Fruit fly (Drosophila melanogaster): ENCODE results near the gene GAPsec.

DNA sequence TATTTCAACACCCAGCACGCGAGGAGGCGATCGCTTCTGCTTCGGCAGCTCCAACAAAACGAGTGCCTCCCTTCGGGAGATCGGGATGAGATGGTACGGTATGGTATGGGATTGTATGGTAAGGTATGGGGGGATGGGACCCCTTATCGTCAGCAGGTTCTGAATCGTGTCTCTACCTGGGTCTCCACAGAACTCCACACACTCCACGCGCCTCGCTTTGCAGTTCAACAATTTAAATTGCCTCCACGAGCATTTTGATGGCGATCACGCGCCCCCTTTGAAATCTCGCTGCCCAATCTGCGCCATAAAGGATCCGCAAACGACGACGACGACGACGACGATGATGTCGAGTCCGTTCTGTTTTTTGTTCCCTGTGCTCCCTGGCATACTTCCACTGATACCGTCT, 28.9 kb upstream of the GAPsec start:
- no peak for TF ChIP-seq Myc (optimal IDR thresholded peaks at IDR 0.05)
- TF ChIP-seq br (GFP tag; optimal IDR thresholded peaks at IDR 0.05), result peak; percentile 30
- TF ChIP-seq foxo (GFP tag; optimal IDR thresholded peaks at IDR 0.05), result peak in 1 of 2 experiments; percentile 26
- no peak for TF ChIP-seq Hnf4 (GFP tag; optimal IDR thresholded peaks at IDR 0.05)
- TF ChIP-seq fru (GFP tag; optimal IDR thresholded peaks at IDR 0.05), result no peak
- TF ChIP-seq dmrt93B (GFP tag; optimal IDR thresholded peaks at IDR 0.05), result no peak
- no peak for TF ChIP-seq lola (GFP tag; optimal IDR thresholded peaks at IDR 0.05)
- peak; percentile 7 for TF ChIP-seq Sp1 (GFP tag; optimal IDR thresholded peaks at IDR 0.05)
- TF ChIP-seq usp (GFP tag; optimal IDR thresholded peaks at IDR 0.05), result no peak
- TF ChIP-seq Mio (GFP tag; optimal IDR thresholded peaks at IDR 0.05), result no peak
- TF ChIP-seq psq (GFP tag; optimal IDR thresholded peaks at IDR 0.05), result peak; percentile 62
- TF ChIP-seq Jra (GFP tag; optimal IDR thresholded peaks at IDR 0.05), result peak; percentile 26
- TF ChIP-seq tai (GFP tag; optimal IDR thresholded peaks at IDR 0.05), result no peak

Measured in whole organism, wandering third instar larva.